Worm (Caenorhabditis elegans) whole organism, L4/young adult: Measurements from ENCODE around the gene F13H10.5.
A peak's percentile ranks its signal among the peaks of the same experiment; 100 is the strongest.

Experiments
- W03F9.2 ChIP-seq: fragments of 150-350 bp; optimal IDR thresholded peaks from 2 replicates; lab custom pipeline; 2014; ENCODE audit warnings: missing biosample characterization, missing genetic modification characterization
- dao-5 ChIP-seq: sonication (generic microtip); optimal IDR thresholded peaks from 2 replicates; lab custom pipeline; 2016; ENCODE audit warnings: missing genotype, missing genetic modification characterization, moderate library complexity, missing compliant biosample characterization
- him-1 ChIP-seq: sonication (generic microtip); optimal IDR thresholded peaks from 2 replicates; lab custom pipeline; 2016; ENCODE audit warnings: missing genotype, missing genetic modification reagents, missing genetic modification characterization, missing compliant biosample characterization

The F13H10.5 gene

DNA sequence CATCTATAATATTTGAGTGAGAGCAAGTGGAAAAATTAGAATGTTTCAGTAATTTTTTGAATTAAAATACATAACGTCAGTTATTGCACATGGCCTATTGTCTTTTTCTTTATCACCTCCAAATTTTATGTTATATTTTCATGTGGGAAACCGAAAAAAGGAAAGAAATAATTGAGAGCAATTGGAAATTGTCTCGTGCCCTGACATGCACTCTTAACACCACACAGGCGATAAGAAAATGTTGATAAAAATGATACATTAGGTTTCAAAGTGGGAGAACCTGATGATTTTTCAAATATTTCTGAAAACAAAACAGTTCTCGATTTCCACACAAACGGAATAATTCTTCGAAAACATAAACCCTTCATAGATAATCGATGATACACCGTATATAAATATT is 25.1 kb downstream of the F13H10.5 start, which contains the start of gene F13H10.3:
TSS of gene F13H10.3 (minus strand) at position 73 of the 400 bp plus-strand sequence.
- TF ChIP-seq dao-5 (tag; lab: Kevin White, UChicago): no peak
- no peak for TF ChIP-seq him-1 (tag; lab: Kevin White, UChicago)
- no peak for TF ChIP-seq W03F9.2 (tag; lab: Kevin White, UChicago)

DNA sequence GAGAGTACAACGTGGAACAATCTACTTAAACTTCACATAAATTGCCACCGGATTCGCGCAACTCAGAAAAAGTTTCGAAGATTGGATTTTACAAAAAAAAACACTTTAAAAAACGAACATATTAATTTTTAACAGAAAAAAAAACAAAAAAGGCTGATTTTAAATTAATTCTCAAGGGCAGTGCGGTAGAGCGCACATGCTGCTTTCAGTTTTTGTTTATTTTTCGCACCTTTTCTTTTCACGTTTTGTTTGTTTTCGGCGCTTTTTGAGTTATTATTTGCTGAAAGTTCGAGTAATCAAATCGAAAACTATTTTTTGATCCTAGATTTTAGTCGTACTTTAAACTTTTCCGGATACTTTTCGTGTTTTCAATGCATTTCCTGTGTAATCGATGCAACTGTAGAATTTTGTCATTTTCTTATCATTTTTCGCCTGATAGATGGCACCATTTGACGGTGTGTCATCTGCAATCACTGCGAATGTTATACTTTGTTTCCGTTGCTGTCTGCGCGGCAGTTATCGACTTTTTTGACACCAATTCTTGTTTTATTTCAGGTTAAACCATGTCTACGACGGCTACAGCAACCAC is 29.3 kb downstream of the F13H10.5 start, which contains the start of gene F13H10.8:
TSS of gene F13H10.8 (plus strand) at position 556 of the 589 bp plus-strand sequence.
- TF ChIP-seq him-1 (tag; lab: Kevin White, UChicago) (no peak), W03F9.2 (tag; lab: Kevin White, UChicago) (peak; percentile 61), dao-5 (tag; lab: Kevin White, UChicago) (no peak)

DNA sequence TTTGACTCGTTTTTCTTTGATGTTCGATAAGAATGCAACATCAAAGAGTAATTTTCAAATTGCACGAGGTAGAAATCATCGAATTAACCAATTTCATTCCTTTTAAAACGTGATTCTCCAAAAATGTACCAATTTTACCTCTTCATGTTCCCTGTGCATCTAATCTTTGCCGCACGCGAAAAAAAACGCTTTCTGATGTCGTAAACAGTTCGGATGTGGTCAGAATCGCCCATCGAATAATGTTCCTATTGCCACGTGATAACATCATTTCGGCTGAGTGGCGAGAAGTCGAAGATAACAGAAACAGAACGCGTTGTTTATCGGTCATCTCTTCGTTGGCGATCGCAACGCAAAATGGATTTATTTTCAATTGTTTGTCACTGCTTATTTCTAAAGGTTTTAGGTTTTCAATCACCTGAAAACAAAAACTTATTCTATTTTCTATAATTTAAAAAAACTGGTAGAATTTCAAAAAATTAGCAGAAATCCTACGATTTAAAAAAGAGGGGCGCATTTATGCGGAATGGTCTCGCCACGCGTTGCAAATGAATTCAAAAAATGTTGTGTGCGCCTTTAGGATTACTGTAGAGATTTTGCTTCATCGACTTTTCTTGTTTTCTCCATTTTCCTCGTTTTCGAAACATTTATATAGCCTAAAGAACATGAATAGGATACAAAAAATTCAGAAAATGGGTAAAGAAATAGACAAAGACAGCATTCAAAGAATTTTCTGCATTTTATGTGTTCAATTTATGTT is 30.9 kb downstream of the F13H10.5 start, which contains the start of gene mogs-1:
TSS of gene mogs-1 (minus strand) at position 417 of the 757 bp plus-strand sequence.
- TF ChIP-seq him-1 (tag; lab: Kevin White, UChicago) (no peak), dao-5 (tag; lab: Kevin White, UChicago) (no peak), W03F9.2 (tag; lab: Kevin White, UChicago) (no peak)

DNA sequence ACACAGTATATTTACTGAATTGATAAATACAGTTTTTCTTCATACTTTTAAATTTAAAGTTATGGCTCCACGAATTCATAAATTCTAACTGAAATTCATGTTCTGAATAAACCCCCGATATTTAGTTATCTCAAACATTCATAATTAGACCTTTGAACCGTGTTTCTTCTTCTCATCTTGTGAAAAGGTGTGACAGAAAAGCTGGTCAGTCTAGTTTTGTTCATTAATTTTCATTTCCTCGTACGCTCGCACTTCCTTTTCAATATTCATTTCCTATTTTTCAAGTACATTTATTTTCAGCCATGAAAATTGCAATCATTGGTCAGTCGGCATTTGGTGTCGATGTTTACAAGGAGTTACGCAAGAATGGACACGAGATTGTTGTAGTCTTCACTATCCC is 31.5 kb downstream of the F13H10.5 start, which contains the start of gene alh-3:
TSS of gene alh-3 (plus strand) at position 301 of the 400 bp plus-strand sequence.
- TF ChIP-seq him-1 (tag; lab: Kevin White, UChicago) (no peak), dao-5 (tag; lab: Kevin White, UChicago) (no peak), W03F9.2 (tag; lab: Kevin White, UChicago) (no peak)

DNA sequence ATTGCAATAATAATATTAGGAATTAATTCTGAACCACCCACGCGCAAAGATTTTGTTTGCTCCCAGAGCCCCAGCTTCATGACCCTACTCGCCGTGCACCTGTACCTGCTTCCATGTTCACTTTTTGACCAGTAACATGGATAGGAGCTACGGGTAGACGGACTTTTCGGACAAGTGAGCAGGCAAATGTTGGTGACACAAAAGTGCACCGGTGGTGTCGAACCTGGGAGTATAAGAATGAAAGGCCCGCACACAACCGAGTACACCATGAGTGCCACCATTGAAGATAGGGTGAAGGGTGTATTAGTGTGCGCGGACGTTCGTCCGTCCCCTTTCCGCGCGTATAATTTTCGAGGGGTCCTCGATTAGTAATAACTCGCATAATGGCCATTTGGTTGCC is 35.1 kb downstream of the F13H10.5 start:
- TF ChIP-seq W03F9.2 (tag; lab: Kevin White, UChicago): no peak
- no peak for TF ChIP-seq him-1 (tag; lab: Kevin White, UChicago)
- TF ChIP-seq dao-5 (tag; lab: Kevin White, UChicago): no peak

DNA sequence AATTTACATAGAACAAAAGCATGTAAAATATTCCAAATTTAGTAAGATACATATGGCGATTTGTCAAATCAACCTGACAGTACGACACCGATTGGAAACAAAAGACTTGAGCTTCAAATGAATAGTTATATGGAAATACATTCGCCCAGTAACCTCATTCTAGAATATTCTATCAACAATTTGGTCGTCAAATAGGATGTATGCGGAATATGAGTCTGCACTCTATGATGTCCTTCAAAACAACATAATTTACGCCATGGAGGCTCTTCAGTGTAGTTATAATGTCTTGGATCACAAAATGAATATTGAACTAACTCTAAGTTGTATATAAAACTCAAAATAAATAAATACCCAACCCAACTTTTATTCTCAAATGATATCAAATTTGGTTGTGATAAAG is 35.8 kb downstream of the F13H10.5 start:
- no peak for TF ChIP-seq him-1 (tag; lab: Kevin White, UChicago)
- no peak for TF ChIP-seq W03F9.2 (tag; lab: Kevin White, UChicago)
- TF ChIP-seq dao-5 (tag; lab: Kevin White, UChicago): no peak

DNA sequence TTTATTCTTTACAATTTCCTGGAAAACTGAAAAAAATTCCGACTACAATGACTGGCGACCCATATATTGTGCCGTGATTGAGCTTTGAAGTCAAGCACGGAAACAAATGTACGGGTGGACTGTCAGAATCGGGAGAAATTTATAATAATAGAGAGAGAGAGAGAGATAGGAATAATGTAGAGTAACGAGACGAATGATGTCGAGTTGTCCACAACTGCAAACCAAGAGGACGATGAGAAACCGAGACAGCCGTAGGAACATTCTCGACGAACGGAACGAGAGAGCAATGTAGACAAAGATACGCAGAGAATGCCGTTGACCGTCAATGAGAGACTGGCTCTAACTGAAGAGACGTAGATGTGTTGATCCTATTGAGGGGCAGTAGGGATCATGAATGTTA is 36.8 kb downstream of the F13H10.5 start:
- TF ChIP-seq dao-5 (tag; lab: Kevin White, UChicago) (peak; percentile 5), him-1 (tag; lab: Kevin White, UChicago) (peak; percentile 14), W03F9.2 (tag; lab: Kevin White, UChicago) (peak; percentile 68)

DNA sequence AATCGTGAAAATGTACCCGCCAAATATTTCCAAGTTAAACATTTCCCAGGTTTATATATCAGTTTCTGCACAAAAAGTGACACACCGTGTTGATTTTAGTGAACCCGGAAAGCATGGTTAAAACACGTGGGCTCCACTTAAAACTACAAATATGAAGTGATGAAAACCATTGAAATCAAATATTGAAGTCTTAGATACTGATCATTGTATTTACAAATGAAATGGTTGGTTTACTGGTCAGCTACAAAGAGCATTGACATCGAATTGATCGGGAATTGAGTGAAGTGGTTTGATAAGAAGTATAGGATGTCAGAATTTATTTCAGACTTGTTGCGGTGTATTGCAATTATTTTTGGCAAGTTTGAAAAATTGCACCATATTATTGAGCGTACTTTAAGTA is 38.6 kb downstream of the F13H10.5 start, which contains the start of gene hrg-5:
TSS of gene hrg-5 (minus strand) at position 17 of the 400 bp plus-strand sequence.
- TF ChIP-seq dao-5 (tag; lab: Kevin White, UChicago) (no peak), W03F9.2 (tag; lab: Kevin White, UChicago) (no peak), him-1 (tag; lab: Kevin White, UChicago) (no peak)

DNA sequence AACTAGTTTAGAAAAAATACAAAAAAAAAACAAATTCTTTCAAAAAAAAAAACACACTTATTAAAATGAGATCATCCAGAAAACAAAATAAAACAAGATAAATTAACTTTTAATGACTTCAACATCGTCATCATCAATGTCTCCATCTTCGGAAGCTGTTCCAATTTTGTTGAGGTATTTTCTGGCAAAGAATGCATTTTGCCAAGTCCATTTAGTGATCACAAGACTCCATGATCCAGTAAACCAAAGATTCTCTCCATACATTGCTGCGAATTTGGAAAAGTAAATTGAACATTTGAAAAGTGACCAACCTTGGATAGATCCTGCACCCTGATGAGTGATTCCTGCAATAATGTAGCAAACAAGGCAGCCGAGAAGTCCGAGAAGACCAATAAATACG is 39.3 kb downstream of the F13H10.5 start:
- no peak for TF ChIP-seq W03F9.2 (tag; lab: Kevin White, UChicago)
- TF ChIP-seq him-1 (tag; lab: Kevin White, UChicago): no peak
- TF ChIP-seq dao-5 (tag; lab: Kevin White, UChicago): no peak

DNA sequence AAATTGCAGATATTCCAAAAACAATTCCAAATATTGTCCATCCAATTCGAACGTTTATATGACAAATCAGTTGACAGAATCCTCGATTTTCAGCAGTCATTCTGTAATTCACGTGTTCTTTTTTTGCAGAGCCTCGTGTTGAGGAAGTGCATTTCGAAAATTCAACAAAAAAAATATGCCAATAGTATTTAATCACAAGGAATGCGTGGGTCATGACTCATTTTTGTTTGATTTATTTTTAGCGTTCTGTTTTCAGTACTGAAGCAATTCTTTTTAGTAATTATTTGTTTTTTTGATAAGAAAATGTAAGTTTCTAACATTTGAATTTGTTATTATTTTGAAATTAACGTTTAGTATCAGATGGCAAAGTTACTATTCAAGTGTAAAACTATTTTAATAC is 40.1 kb downstream of the F13H10.5 start, which contains the start of gene hrg-4:
TSS of gene hrg-4 (minus strand) at position 101 of the 400 bp plus-strand sequence.
- TF ChIP-seq dao-5 (tag; lab: Kevin White, UChicago): no peak
- no peak for TF ChIP-seq W03F9.2 (tag; lab: Kevin White, UChicago)
- no peak for TF ChIP-seq him-1 (tag; lab: Kevin White, UChicago)

DNA sequence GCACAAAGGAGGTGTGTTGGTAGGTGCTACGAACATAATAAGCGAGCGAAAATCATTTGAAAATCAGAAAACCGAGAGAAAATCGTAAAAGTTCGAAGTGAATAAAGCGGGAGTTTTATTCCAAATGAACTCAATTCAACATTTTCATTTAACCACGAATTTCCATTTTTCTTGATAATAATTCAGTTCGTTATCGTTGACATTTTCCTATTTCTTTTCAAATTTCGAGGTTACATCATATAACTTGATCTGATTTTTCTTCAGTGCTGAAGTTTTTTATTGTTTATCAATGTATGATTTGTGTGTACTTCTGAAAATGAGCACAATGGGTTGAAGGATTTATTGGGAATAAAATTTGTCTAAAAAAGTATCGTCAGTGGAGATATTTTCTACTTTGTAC is 40.8 kb downstream of the F13H10.5 start:
- no peak for TF ChIP-seq him-1 (tag; lab: Kevin White, UChicago)
- no peak for TF ChIP-seq dao-5 (tag; lab: Kevin White, UChicago)
- no peak for TF ChIP-seq W03F9.2 (tag; lab: Kevin White, UChicago)

DNA sequence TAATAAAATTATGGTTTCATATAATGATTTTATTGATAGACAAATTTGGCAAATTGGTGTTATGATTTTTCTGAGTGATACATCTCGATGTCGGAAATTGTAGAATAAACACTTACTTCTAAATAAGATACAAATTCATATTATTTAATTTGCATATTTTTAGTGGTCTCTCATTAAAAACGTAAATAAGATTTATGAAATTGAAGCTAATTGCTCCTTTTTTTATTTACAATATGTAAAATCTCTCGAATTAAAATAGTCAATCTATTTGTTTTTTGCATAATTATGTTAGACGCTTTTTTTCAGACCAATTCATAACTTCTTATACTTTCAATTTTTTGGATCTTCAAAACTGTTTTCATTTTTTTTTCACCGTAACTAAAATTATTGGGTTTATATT is 41.5 kb downstream of the F13H10.5 start, which contains the start of gene hrg-6:
TSS of gene hrg-6 (plus strand) at position 301 of the 400 bp plus-strand sequence.
- TF ChIP-seq W03F9.2 (tag; lab: Kevin White, UChicago): no peak
- TF ChIP-seq dao-5 (tag; lab: Kevin White, UChicago): no peak
- TF ChIP-seq him-1 (tag; lab: Kevin White, UChicago): no peak

DNA sequence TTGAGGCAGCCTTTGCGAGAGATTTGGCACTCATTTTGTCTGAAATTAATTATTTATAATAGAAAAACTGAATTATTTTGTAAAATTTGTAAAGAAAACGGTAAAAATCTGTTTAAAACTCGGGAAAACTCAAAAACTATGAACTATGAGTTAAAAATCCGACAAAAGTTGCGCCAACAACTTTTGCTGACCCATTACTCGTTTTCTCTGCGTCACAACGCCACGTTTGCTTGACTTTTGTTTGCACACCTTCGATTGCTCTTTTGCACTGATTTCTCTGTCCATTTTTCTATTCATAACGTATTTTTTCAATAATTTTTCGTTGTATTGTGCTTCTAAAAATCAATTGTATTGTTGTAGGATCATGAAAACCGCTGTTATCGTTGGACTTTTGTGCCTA is 45.4 kb downstream of the F13H10.5 start, which contains the start of gene fkb-1:
TSS of gene fkb-1 (plus strand) at position 361 of the 400 bp plus-strand sequence.
- no peak for TF ChIP-seq dao-5 (tag; lab: Kevin White, UChicago)
- peak; percentile 71 for TF ChIP-seq W03F9.2 (tag; lab: Kevin White, UChicago)
